Fruit fly (Drosophila melanogaster) whole organism, larva: Measurements from ENCODE around the gene CG13455.

Experiments used
- noc ChIP-seq: fragments of 200-800 bp; sonication (Bioruptor generic); optimal IDR thresholded peaks from 3 replicates; lab custom pipeline; 2019; ENCODE audit warnings: missing biosample characterization, mild to moderate bottlenecking, missing genetic modification characterization, moderate library complexity

Gene CG13455

DNA sequence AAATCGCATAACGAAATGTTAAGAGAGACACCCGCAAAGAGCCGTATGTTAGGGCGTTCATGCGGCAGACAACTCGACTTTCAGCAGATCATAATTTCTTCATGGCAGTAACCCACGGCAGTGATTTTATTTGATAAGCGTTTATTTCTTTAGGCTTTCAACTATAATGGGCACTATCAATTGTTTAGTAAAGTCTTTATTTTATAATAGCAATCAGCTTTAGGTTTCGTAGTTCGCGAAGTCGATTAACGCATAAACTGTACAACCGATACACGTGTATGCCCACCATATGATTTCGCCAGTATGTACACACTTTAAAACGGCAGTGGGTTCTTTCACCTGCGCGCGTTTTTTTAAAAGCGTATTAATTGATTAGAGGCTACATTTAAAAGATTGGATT, 11.9 kb downstream of the CG13455 start, which contains the start of gene CG7841:
CG7841 (minus strand) TSS at position 20 of the 400 bp plus-strand sequence.
- peak; percentile 99 for TF ChIP-seq noc (tag; lab: Kevin White, UChicago)

DNA sequence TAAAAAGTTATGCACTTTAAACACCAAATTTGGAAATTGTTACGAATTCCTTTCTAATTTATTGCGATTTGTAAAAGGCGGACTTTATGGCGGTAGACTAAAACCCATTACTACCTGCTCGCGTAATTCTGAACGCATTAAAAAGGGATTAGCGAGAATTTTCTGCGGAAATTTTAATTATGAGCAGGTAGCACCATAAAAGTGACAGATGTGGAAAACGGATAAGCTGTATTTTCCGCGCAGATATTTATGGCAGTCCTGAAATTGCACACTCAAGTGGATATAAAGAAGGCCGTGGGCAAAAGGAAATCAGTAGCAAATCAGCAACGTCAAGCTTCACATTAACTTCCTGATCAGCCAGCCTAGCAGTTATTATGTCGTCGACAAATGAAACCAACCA, 12.4 kb downstream of the CG13455 start, which contains the start of gene Z600:
Z600 (plus strand) TSS at position 312 of the 400 bp plus-strand sequence.
- TF ChIP-seq noc (tag; lab: Kevin White, UChicago): no peak

DNA sequence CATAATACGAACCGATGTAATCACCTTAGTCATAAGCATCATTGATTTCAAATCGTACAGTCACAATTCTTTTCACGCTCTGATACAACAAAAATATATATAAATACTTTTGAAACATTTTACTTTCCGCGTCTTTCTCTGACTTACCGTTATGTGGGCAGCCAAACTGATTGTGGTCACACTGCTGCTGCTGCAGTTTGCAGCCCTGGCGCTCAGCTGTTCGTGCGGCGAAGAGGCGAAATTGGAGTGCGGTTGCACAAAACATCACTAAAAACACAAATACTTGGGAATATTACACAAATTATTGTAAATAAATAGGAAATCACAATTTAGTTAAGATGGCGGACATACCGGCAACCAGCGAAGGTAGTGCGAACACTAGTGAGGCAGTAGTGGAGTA, 13.0 kb downstream of the CG13455 start, which contains the start of the genes gdl and gdl-ORF39:
gdl (plus strand) TSS at position 48 of the 400 bp plus-strand sequence.
gdl-ORF39 (plus strand) TSS at position 48 of the 400 bp plus-strand sequence.
- TF ChIP-seq noc (tag; lab: Kevin White, UChicago): no peak

DNA sequence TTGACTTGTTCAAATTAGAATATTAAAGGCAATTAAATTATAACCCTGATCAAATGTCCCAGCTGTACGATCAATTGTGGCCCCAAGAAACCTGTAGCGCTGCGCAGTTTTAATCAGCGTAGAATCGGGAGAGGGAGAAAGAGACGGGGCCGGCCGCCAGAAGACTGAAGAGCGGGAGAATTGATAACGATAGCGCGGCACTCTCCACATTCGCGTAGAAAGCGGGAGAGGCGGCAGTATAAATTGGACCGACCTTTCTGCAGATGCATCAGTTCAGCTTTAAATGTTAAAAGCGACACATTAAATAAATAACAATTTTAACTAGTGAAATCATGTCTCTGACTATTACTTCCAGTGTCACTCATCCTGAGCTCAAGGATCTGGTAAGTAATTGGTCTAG, 14.4 kb downstream of the CG13455 start, which contains the start of gene MsrA:
MsrA (plus strand) TSS at position 266 of the 400 bp plus-strand sequence.
- TF ChIP-seq noc (tag; lab: Kevin White, UChicago): peak; percentile 16

DNA sequence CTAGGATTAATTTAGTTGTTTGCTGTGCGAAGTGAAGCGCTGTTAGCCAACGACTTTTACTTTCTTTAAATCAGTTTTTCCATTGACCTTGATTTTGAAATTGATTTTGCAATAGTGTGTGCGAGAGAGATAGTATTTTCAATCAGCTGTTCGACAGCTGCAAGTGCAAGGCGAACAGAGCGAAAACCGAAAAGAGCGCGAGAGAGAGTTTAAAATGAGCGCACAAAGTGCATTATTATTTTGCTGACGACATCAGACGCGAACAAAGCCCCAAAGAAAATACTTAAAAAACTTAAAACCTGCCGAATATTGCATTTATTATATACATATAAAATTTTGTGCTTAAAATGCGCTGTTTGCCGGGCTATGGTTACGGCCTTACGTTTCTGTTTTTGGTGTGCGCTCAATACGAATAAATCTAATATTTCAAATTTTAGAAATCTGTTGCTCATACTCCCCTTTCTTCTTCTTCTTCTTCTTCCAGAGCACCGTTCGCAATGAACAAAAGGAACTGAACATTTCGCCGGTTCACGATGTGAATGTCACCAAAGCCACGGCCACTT, 15.4 kb downstream of the CG13455 start:
- no peak for TF ChIP-seq noc (tag; lab: Kevin White, UChicago)

DNA sequence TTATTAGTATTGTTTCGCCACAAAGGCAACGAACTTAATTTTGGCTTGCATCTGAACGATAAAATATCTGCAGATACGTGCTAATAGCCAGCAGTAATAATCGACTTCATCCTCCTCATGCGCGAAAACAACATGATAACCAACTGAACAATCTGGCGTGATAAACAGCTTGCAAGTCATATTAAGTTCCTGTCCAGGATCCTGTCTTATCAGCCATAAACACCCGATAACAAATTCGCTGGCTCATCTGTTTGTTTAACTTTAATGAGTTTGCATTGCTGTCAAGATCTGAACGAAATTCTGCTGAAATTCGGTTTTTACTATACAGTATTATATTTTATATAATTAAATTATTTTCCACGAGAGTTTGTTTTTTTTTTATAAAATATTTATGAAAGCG, 16.9 kb downstream of the CG13455 start:
- no peak for TF ChIP-seq noc (tag; lab: Kevin White, UChicago)

DNA sequence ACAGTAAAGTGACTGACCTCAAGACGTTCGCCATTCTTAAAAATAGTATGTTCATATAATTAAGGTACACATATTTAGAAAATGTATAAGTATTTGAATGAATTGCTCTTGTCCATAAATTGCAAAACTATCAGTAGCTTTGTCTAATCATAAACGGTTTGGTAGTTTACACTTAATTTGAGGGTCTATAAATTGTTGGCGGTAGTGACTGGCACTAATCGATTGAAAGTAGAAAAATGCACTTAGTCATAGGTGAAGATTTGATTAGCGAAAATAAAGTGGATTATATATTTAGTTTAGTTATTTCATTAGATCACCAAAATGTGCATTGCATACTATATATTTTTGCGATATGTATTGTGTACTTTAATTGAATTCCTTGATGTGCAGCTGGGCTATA, 17.4 kb downstream of the CG13455 start:
- peak; percentile 42 for TF ChIP-seq noc (tag; lab: Kevin White, UChicago)

DNA sequence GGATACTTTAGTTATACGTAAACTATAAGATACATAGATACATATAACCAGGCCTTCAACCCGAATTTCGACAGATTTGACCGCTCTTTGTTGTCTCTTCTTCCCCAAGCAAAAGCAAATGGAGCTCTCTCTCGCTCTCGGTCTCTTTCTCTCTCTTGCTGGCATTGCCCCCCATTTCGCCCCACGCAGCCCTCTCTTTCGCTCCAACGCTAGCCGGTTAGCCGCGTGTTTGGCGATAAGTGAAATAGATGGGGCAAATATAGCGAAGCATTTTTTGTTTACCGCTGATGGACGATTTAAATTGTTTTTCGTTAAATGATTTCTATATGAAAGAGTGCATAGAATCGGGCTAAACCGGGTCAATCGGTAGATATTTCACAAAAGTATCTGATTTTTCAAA, 18.0 kb downstream of the CG13455 start:
- TF ChIP-seq noc (tag; lab: Kevin White, UChicago): peak; percentile 61

DNA sequence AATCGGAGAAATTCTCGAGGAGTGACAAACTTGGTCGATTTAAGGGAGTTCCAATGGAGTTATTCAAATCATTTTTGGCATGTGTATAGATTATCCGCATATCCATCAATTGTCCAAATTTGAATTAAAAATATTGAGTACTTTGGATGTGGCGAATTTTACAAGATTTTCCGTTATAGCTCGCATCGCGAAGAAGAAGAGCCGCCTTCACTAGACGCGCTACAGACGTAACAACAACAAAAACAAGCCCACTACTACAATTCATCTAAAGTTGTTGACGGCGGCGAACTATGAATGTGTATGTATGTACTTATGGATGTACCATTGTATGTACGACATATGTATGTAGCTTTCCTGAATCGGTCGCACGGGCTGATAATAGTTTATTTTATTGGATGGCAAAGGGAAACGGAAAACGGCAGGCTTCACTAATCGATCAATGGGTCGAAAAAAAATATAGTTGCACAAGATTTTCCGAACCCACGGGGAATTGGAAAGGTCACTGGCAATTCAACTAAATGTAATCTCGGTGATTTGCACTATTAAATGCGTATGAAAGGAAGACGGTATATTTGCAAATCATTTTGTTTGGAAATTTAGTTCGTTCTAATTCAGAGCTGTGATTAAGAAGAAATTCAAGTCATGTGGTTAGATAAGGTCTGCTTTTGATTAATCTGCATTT, 18.6 kb downstream of the CG13455 start:
- peak; percentile 3 for TF ChIP-seq noc (tag; lab: Kevin White, UChicago)

DNA sequence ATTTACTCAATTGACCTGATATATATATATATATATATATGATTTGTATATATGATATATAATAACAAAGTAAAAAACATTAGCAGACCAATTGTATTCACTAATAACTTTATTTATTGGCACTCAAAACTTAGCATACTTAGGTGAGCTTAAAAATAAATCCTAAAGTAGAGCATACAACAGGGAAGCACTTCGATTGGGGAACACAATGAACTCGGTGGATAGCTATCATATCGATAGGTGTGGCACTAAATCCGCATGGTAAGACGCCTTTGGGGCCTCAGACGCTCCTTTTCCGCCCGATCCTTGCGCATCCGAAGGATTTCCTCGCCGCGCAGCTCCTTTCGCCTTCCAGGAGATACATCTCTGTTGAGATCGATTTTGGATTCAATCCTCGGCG, 20.1 kb downstream of the CG13455 start:
- no peak for TF ChIP-seq noc (tag; lab: Kevin White, UChicago)

DNA sequence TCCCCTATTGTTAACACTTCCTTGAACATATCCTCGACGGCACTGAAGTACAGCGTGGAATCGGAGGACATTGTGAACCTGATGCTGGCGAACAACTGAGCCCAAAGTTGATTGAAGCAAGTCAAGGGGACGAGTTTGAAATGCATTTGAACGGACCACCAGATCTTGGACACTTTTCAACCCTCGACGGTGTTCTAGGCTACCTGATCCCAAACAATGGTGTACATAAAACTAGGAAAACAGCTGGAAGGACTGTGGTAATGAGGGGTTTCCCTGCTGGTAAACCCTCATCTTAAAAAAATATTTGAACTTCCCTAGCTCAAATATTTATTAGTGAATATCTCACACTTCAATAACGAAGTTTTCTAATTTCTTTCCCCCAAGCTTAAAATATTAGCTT, 20.6 kb downstream of the CG13455 start, which contains the start of gene CG13454:
CG13454 (minus strand) TSS at position 101 of the 400 bp plus-strand sequence.
- TF ChIP-seq noc (tag; lab: Kevin White, UChicago): no peak

DNA sequence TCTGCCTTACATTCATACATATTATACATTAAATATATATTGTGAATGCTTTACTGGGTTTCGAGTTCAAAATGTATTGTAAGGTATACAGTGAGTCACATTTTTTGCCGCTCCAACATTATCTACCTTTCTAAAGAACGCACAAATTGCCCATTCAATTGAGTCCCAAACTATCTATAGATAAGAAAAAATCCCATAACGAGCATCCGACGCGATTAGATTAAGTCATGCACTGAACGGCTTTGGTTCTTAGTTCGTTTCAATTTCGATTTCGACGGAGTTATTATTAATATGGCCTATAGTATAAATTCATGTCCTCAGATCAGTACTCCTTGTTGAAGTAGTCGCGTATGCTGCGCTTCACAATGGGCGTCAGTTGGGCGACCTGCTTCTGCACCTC, 21.1 kb downstream of the CG13455 start:
- no peak for TF ChIP-seq noc (tag; lab: Kevin White, UChicago)

DNA sequence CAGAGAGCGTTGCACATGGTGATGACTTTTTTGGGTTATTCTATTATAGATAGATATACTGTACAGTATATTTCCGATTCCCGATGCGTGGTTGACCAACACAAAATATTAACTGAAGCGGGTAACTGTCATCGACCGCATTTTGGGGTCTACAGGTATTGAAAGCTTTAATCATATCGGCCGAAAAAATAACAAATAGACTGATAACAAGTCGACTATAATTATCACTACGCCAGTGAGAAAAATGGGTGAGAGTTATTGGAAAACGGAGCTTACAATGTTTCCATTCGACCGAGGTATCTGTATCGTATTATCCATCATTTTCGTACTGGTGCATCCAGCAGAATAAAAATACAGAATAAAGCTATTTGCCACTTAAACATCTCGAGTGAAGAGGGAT, 22.0 kb downstream of the CG13455 start:
- no peak for TF ChIP-seq noc (tag; lab: Kevin White, UChicago)

DNA sequence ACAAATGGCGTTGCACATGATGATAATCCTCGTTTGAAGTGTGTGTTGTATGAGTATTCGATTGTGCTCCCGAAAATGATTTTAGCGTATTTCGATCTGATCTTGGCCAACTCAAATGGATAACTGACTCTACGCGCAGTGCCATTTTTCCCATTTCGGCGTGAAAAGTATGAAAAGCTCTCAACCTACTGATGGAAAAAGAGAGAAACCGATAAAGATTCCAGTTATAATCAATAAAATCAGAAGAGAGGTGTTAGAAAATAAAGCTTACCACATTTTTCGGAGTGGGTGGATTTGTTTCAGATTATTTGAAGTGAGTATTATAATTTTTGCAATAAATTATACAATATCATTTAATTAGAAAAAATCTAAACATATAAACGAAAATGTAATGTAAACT, 23.1 kb downstream of the CG13455 start, which contains the start of gene mex1:
mex1 (minus strand) TSS at position 101 of the 400 bp plus-strand sequence.
- no peak for TF ChIP-seq noc (tag; lab: Kevin White, UChicago)

DNA sequence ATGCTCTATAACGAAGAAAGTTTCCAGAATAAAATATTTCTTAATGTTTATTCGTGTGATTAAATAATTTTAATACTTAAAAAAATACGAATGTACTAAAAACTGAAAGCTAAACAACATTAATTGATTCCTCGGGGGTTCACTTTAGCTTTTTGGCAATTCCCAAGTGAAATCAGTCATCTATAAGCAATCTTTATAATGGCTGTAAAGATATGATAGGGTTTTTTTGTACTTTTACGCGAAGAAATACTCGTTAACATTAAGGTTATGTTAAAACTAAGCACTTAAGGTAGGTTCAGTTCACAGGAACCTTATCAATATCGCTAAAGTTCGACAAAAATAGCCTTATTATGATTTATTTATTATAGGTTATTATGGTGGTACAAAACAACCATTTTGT, 23.5 kb downstream of the CG13455 start:
- TF ChIP-seq noc (tag; lab: Kevin White, UChicago): no peak

DNA sequence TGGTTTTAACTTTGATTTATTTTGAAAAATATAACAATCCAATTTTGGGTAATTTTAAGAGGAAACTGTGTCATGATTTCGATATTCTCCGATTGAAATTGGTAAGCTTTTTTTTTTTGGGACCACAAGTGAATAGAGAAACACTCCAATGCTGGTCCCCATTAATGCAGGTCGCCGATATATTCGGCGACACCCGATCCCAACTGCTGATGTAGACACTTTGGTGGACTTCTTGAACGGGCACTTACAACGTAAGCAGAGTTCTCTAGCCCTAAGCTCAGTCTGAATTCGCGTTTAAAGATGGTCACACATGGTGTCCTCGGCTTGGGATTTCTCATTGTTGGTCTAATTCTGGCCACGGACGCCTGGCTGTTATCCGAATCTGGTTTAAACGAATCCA, 23.9 kb downstream of the CG13455 start, which contains the start of gene yellow-k:
yellow-k (plus strand) TSS at position 301 of the 400 bp plus-strand sequence.
- no peak for TF ChIP-seq noc (tag; lab: Kevin White, UChicago)
